Fruit fly (Drosophila melanogaster): ENCODE data around the gene CG32718.

DNA sequence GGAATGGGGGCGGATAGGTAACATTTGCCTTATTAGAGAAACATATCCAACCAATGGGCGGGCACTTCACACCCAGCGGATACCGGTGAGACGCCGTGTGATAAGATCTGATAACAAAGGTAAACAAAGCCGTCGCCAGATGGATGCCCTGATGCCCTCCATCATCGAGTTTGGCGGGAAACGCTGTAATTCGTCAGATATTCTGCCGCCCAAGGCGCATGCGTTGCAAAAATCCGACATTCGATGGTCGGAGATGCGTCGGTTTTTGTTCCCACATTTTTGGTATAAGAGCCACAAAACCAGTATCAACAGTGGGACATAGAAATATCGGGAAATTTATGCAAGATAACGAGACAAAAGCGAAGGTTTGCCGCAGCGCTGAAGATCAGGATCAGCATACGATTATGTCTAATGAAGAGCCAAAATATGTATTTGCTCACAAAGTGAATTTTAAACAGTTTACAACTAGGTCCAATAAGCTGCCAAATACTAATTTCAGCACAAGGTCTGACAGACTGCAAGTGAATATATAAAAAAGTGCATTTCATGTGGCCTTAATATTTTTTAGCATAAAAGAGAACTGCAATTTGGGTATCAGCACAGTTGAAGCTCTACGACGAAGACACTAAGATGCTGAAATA, 9.7 kb upstream of the CG32718 start, which contains the start of gene CG34338:
- TF ChIP-seq Ets98B (GFP tag; IDR thresholded peaks at IDR 0.05), result no peak
- TF ChIP-seq rn (GFP tag; IDR thresholded peaks at IDR 0.05), result no peak
- TF ChIP-seq gl (tag; optimal IDR thresholded peaks at IDR 0.05), result no peak
- TF ChIP-seq CG10348 (GFP tag; IDR thresholded peaks at IDR 0.05), result no peak
- TF ChIP-seq CG12605 (GFP tag; IDR thresholded peaks at IDR 0.05), result no peak
- no peak for TF ChIP-seq EcR (GFP tag; optimal IDR thresholded peaks at IDR 0.05)
- no peak for TF ChIP-seq CG4496 (GFP tag; IDR thresholded peaks at IDR 0.05)

Data from whole organism, pupa.